Worm (Caenorhabditis elegans): ENCODE data around the gene rer-1.

rer-1 gene

DNA sequence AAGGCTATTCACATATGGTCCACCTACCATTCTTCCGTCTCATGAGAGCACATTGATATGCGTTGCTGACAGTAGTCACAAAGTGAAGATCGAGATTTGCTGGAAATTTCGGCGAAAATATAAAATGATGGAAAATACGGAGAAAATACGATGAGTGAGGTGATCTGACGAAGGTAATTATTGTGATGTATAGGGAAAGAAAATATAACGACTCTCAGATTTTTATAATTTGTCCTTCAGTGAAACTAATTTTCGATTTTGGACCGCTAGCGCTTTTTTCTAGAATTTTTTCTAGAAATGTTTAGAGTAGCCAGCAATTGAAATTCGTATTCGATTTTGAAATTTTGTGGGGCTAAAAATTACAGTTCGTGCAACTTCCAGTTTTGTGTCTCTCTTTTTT, 18.0 kb downstream of the rer-1 start, which contains the start of gene F46C5.2:
Gene F46C5.2 (minus strand): TSS at position 101 of the 400 bp plus-strand sequence.
- no peak for TF ChIP-seq sea-2 (GFP tag; IDR thresholded peaks at IDR 0.05)
- no peak for TF ChIP-seq nhr-120 (GFP tag; IDR thresholded peaks at IDR 0.05)
- TF ChIP-seq aptf-3 (GFP tag; IDR thresholded peaks at IDR 0.05): no peak
- TF ChIP-seq sptf-2 (GFP tag; optimal IDR thresholded peaks at IDR 0.05): no peak
- TF ChIP-seq F52B5.7 (tag; optimal IDR thresholded peaks at IDR 0.05): no peak
- no peak for TF ChIP-seq egl-44 (GFP tag; IDR thresholded peaks at IDR 0.05)
- no peak for TF ChIP-seq cebp-2 (GFP tag; IDR thresholded peaks at IDR 0.05)
- TF ChIP-seq ztf-18 (tag; optimal IDR thresholded peaks at IDR 0.05): no peak
- no peak for TF ChIP-seq nfyb-1 (GFP tag; IDR thresholded peaks at IDR 0.05)
- no peak for TF ChIP-seq nfya-2 (GFP tag; IDR thresholded peaks at IDR 0.05)
- TF ChIP-seq lsl-1 (GFP tag; optimal IDR thresholded peaks at IDR 0.05): no peak
- no peak for TF ChIP-seq Y53G8AR.9 (GFP tag; conservative IDR thresholded peaks at IDR 0.05)
- no peak for TF ChIP-seq F55B11.4 (tag; optimal IDR thresholded peaks at IDR 0.05; ENCODE audit: borderline replicate concordance, insufficient read depth)

DNA sequence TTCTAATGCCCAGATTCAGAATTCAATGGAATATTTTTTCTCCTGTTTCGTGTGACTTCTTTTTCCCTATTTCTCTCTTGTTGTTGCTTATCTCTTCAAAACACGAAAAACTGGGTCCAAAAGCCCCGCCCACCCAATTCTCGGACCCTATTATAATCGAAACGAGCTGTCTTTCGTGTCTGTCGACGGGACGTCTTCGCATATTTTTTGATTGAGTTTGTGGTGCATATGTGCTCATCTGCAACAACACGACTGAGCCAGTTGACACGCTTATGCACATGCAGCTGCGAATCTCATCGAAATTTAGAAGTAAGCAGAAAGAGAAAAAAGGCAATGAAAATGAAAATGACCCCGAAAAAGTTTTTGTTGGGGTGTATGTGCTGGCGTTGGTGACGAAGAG, 19.7 kb downstream of the rer-1 start:
- no peak for TF ChIP-seq fkh-3 (tag; optimal IDR thresholded peaks at IDR 0.05)
- TF ChIP-seq ztf-6 (GFP tag; IDR thresholded peaks at IDR 0.05): no peak
- TF ChIP-seq gei-17 (GFP tag; optimal IDR thresholded peaks at IDR 0.05): no peak
- no peak for TF ChIP-seq B0261.1 (tag; optimal IDR thresholded peaks at IDR 0.05)
- TF ChIP-seq egl-44 (GFP tag; IDR thresholded peaks at IDR 0.05): no peak
- TF ChIP-seq aptf-2 (GFP tag; conservative IDR thresholded peaks at IDR 0.05): no peak
- TF ChIP-seq ccch-3 (GFP tag; optimal IDR thresholded peaks at IDR 0.05): no peak
- no peak for TF ChIP-seq T26A5.8 (tag; optimal IDR thresholded peaks at IDR 0.05)
- TF ChIP-seq ZK185.1 (tag; optimal IDR thresholded peaks at IDR 0.05; ENCODE audit: poor library complexity, severe bottlenecking): no peak
- no peak for TF ChIP-seq Y95B8A.8 (GFP tag; IDR thresholded peaks at IDR 0.05)
- TF ChIP-seq athp-1 (tag; optimal IDR thresholded peaks at IDR 0.05): no peak
- no peak for TF ChIP-seq mcd-1 (GFP tag; IDR thresholded peaks at IDR 0.05)
- TF ChIP-seq D2030.7 (GFP tag; IDR thresholded peaks at IDR 0.05): no peak
- no peak for TF ChIP-seq dpl-1 (GFP tag; optimal IDR thresholded peaks at IDR 0.05)
- TF ChIP-seq mxl-1 (tag; optimal IDR thresholded peaks at IDR 0.05): no peak
- TF ChIP-seq akir-1 (GFP tag; optimal IDR thresholded peaks at IDR 0.05): no peak
- no peak for TF ChIP-seq K11D2.4 (GFP tag; IDR thresholded peaks at IDR 0.05)
- no peak for TF ChIP-seq snpc-4 (GFP tag; optimal IDR thresholded peaks at IDR 0.05)
- no peak for TF ChIP-seq snpc-4 (tag; optimal IDR thresholded peaks at IDR 0.05)
- TF ChIP-seq madf-10 (tag; optimal IDR thresholded peaks at IDR 0.05): no peak
- no peak for TF ChIP-seq C06A6.2 (GFP tag; conservative IDR thresholded peaks at IDR 0.05)

DNA sequence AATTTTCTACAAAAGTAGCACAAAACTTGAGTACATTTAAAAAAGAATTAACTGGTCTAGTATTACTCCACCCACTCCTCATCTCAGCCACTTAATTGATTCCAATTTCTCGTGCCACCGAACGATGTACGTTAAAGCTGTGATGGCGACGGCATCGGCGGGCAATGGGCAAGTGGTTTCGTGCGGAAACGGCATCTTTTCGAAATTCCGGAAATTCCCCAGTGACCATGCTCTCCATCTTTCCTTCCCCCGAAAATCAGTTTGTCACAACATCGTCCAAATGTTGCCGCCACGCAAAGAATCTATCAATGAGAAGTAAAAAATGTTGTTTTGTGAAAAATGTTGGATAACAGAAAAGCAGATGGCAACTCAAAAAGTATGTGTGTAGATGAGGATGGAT, 21.8 kb downstream of the rer-1 start:
- TF ChIP-seq tlf-1 (GFP tag; optimal IDR thresholded peaks at IDR 0.05) (no peak), nhr-90 (tag; optimal IDR thresholded peaks at IDR 0.05) (no peak), C17E4.6 (GFP tag; IDR thresholded peaks at IDR 0.05) (no peak), Y53G8AR.9 (GFP tag; conservative IDR thresholded peaks at IDR 0.05) (no peak), F52B5.7 (tag; optimal IDR thresholded peaks at IDR 0.05) (no peak), K12H6.12 (tag; optimal IDR thresholded peaks at IDR 0.05) (no peak), snpc-1.1 (tag; optimal IDR thresholded peaks at IDR 0.05; ENCODE audit: insufficient read depth) (no peak), ZK185.1 (tag; optimal IDR thresholded peaks at IDR 0.05; ENCODE audit: poor library complexity, severe bottlenecking) (no peak), madf-6 (GFP tag; IDR thresholded peaks at IDR 0.05) (no peak), efl-1 (GFP tag; optimal IDR thresholded peaks at IDR 0.05) (no peak), tbp1 (GFP tag; optimal IDR thresholded peaks at IDR 0.05) (no peak), egrh-3 (GFP tag; IDR thresholded peaks at IDR 0.05) (no peak)
